Fruit fly (Drosophila melanogaster) whole organism, wandering third instar larva: ENCODE data around the gene Pk34A.

Experiments used
- Abd-B ChIP-seq: fragments of >200 bp; optimal IDR thresholded peaks from 2 replicates; lab custom pipeline; 2017; ENCODE audit warnings: missing biosample characterization, missing genetic modification characterization
- CG32264 ChIP-seq: fragments of 200-800 bp; sonication (Bioruptor generic); optimal IDR thresholded peaks from 2 replicates; lab custom pipeline; 2016; ENCODE audit warnings: missing biosample characterization, missing genetic modification characterization
- CG9705 ChIP-seq: fragments of 200-800 bp; sonication (Bioruptor generic); optimal IDR thresholded peaks from 2 replicates; lab custom pipeline; 2018; ENCODE audit warnings: missing biosample characterization, mild to moderate bottlenecking, missing genetic modification characterization
- Dfd ChIP-seq: fragments of >200 bp; optimal IDR thresholded peaks from 2 replicates; lab custom pipeline; 2017; ENCODE audit warnings: missing biosample characterization, missing genetic modification characterization
- Dif ChIP-seq: fragments of 200-275, 200-300 bp; sonication (Bioruptor generic); optimal IDR thresholded peaks from 2 replicates; lab custom pipeline; 2018; ENCODE audit warnings: missing biosample characterization, missing genetic modification characterization; ENCODE audit not compliant: partially characterized antibody
- GATAd ChIP-seq: sonication (Bioruptor generic); optimal IDR thresholded peaks from 2 replicates; lab custom pipeline; 2016; ENCODE audit warnings: missing biosample characterization, missing genetic modification characterization
- HLH106 ChIP-seq: fragments of 200-800 bp; optimal IDR thresholded peaks from 3 replicates; lab custom pipeline; 2019; ENCODE audit warnings: missing biosample characterization, mild to moderate bottlenecking, missing genetic modification characterization, moderate library complexity
- Hr78 ChIP-seq: fragments of >200 bp; optimal IDR thresholded peaks from 2 replicates; lab custom pipeline; 2017; ENCODE audit warnings: missing biosample characterization, missing genetic modification characterization
- Hr83 ChIP-seq: fragments of 200-300 bp; sonication (Bioruptor generic); optimal IDR thresholded peaks from 2 replicates; lab custom pipeline; 2016; ENCODE audit warnings: missing biosample characterization, mild to moderate bottlenecking, missing genetic modification characterization, moderate library complexity; ENCODE audit not compliant: poor library complexity, severe bottlenecking
- Jra ChIP-seq: sonication (Bioruptor generic); optimal IDR thresholded peaks from 2 replicates; lab custom pipeline; 2016; ENCODE audit warnings: missing biosample characterization, missing genetic modification characterization
- Mio ChIP-seq: sonication (Bioruptor generic); optimal IDR thresholded peaks from 2 replicates; lab custom pipeline; 2016; ENCODE audit warnings: missing biosample characterization, missing genetic modification characterization
- Myc ChIP-seq: fragments of >200 bp; optimal IDR thresholded peaks from 2 replicates; lab custom pipeline; 2017
- N ChIP-seq: fragments of >200 bp; optimal IDR thresholded peaks from 2 replicates; lab custom pipeline; 2018; ENCODE audit warnings: missing biosample characterization, missing external identifiers, missing genetic modification characterization
- OdsH ChIP-seq: fragments of 200-800 bp; sonication (Bioruptor generic); optimal IDR thresholded peaks from 2 replicates; lab custom pipeline; 2016; ENCODE audit warnings: missing biosample characterization, mild to moderate bottlenecking, missing genetic modification characterization
- Rel ChIP-seq, 2 experiments: fragments of 200-800 bp; sonication (Bioruptor generic) in 1 of 2; optimal IDR thresholded peaks; 2 replicates in 1 of 2; 3 replicates in 1 of 2; lab custom pipeline; 2016 to 2019; ENCODE audit warnings: mild to moderate bottlenecking in 2 of 2, missing biosample characterization in 2 of 2, missing genetic modification characterization in 2 of 2, moderate library complexity in 1 of 2
- Sp1 ChIP-seq: fragments of 200-800 bp; sonication (Bioruptor generic); optimal IDR thresholded peaks from 3 replicates; lab custom pipeline; 2019; ENCODE audit warnings: missing biosample characterization, mild to moderate bottlenecking, missing genetic modification characterization, moderate library complexity
- Vsx2 ChIP-seq: fragments of 200-300, 225-300 bp; sonication (Bioruptor generic); optimal IDR thresholded peaks from 2 replicates; lab custom pipeline; 2018; ENCODE audit warnings: missing biosample characterization, missing genetic modification characterization; ENCODE audit not compliant: partially characterized antibody
- br ChIP-seq: fragments of 200-800 bp; sonication (Bioruptor generic); optimal IDR thresholded peaks from 2 replicates; lab custom pipeline; 2016; ENCODE audit warnings: missing biosample characterization, missing genetic modification characterization
- brk ChIP-seq: fragments of 200-800 bp; sonication (Bioruptor generic); optimal IDR thresholded peaks from 2 replicates; lab custom pipeline; 2016; ENCODE audit warnings: missing biosample characterization, mild to moderate bottlenecking, missing genetic modification characterization
- dl ChIP-seq, 2 experiments: fragments of 175-275, 200-275 bp in 1 of 2; fragments of 200-275 bp in 1 of 2; sonication (Bioruptor generic); optimal IDR thresholded peaks; lab custom pipeline; 2018; ENCODE audit warnings: mild to moderate bottlenecking in 2 of 2, missing biosample characterization in 2 of 2, missing genetic modification characterization in 2 of 2, moderate library complexity in 2 of 2; ENCODE audit not compliant: partially characterized antibody in 2 of 2, insufficient read depth in 1 of 2
- dmrt93B ChIP-seq: fragments of 200-800 bp; sonication (Bioruptor generic); optimal IDR thresholded peaks from 2 replicates; lab custom pipeline; 2018; ENCODE audit warnings: missing biosample characterization, mild to moderate bottlenecking, missing genetic modification characterization
- dsf ChIP-seq: sonication (Bioruptor generic); optimal IDR thresholded peaks from 2 replicates; lab custom pipeline; 2016; ENCODE audit warnings: missing biosample characterization, missing genetic modification characterization, borderline replicate concordance
- foxo ChIP-seq, 2 experiments: fragments of 200-800 bp; sonication (Bioruptor generic); optimal IDR thresholded peaks; 2 replicates in 1 of 2; 3 replicates in 1 of 2; lab custom pipeline; 2016 to 2017; ENCODE audit warnings: missing biosample characterization in 2 of 2, missing genetic modification characterization in 2 of 2
- fru ChIP-seq: fragments of 200-800 bp; sonication (Bioruptor generic); optimal IDR thresholded peaks from 3 replicates; lab custom pipeline; 2016; ENCODE audit warnings: missing biosample characterization, mild to moderate bottlenecking, missing genetic modification characterization
- h ChIP-seq: fragments of 200-800 bp; sonication (Bioruptor generic); optimal IDR thresholded peaks from 3 replicates; lab custom pipeline; 2016; ENCODE audit warnings: missing biosample characterization, mild to moderate bottlenecking, missing genetic modification characterization
- jim ChIP-seq: fragments of 175-275, 200-325 bp; sonication (Bioruptor generic); optimal IDR thresholded peaks from 2 replicates; lab custom pipeline; 2016; ENCODE audit warnings: missing biosample characterization, mild to moderate bottlenecking, missing genetic modification characterization
- lola ChIP-seq: fragments of >200 bp; optimal IDR thresholded peaks from 2 replicates; lab custom pipeline; 2017; ENCODE audit warnings: missing biosample characterization, missing genetic modification characterization
- pan ChIP-seq: fragments of >200 bp; optimal IDR thresholded peaks from 2 replicates; lab custom pipeline; 2017
- psq ChIP-seq: fragments of 200-800 bp; sonication (Bioruptor generic); optimal IDR thresholded peaks from 3 replicates; lab custom pipeline; 2017; ENCODE audit warnings: missing biosample characterization, mild to moderate bottlenecking, missing genetic modification characterization, moderate library complexity
- rgr ChIP-seq: fragments of 200-800 bp; sonication (Bioruptor generic); optimal IDR thresholded peaks from 3 replicates; lab custom pipeline; 2016; ENCODE audit warnings: missing biosample characterization, mild to moderate bottlenecking, missing genetic modification characterization
- sage ChIP-seq: fragments of 200-800 bp; sonication (Bioruptor generic); optimal IDR thresholded peaks from 2 replicates; lab custom pipeline; 2016; ENCODE audit warnings: missing biosample characterization, mild to moderate bottlenecking, missing genetic modification characterization
- sv ChIP-seq: fragments of 200-800 bp; sonication (Bioruptor generic); optimal IDR thresholded peaks from 3 replicates; lab custom pipeline; 2016; ENCODE audit warnings: missing biosample characterization, missing genetic modification characterization
- tai ChIP-seq: sonication (Bioruptor generic); optimal IDR thresholded peaks from 2 replicates; lab custom pipeline; 2016; ENCODE audit warnings: missing biosample characterization, missing genetic modification characterization
- usp ChIP-seq: fragments of >200 bp; optimal IDR thresholded peaks from 2 replicates; lab custom pipeline; 2017; ENCODE audit warnings: missing biosample characterization, missing genetic modification characterization
- woc ChIP-seq: sonication (Bioruptor generic); optimal IDR thresholded peaks from 2 replicates; lab custom pipeline; 2016; ENCODE audit warnings: missing biosample characterization, mild to moderate bottlenecking, missing genetic modification characterization

Pk34A gene

DNA sequence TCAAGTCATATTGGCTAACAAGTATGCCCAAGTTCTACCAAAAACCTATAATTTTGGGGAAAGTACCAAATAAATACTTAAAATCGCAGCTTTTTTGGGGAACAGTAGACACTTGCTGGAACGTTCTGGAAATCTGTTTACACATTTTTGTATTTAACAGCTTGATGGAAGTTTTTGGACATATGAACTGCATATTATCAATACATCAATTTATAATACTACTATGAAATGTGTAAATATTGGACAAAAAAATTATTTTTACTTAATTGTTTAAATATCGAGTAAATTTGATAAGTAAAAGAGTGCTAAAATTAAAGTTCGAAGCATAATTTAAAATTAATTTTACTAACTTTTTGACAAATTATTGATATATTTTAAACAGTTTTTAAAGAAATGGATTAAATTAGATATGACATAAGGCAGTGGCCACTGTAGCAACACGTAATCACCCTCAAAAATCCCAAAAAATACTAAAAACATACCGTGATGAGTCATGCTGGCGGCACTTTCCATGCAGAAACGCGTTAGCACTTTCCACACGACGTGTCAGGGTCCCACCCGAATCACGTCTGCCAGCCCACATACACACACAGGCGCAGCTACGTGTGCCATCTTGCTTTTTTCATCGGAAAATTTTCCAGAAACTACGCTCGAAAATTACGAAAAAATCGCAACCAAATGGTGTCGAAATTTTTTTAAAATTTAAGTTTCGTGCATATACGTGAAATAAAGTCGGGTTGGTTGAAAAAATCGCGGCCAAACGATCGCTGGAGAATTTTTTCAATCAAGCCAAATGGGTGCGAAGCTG lies 6.6 kb downstream of the Pk34A start, which contains the start of gene Sirt1 (continued):
- TF ChIP-seq lola (GFP tag; lab: Kevin White, UChicago) (no peak), Myc (no peak), Dfd (no peak), rgr (GFP tag; lab: Kevin White, UChicago) (peak; percentile 84), Rel (GFP tag; optimal IDR thresholded peaks at IDR 0.05; lab: Kevin White, UChicago) (no peak), Rel (tag; optimal IDR thresholded peaks at IDR 0.05; lab: Kevin White, UChicago) (peak; percentile 98), h (GFP tag; lab: Kevin White, UChicago) (peak; percentile 69), tai (GFP tag; lab: Kevin White, UChicago) (no peak), Jra (peak; percentile 80), sv (GFP tag; lab: Kevin White, UChicago) (peak; percentile 32), CG9705 (GFP tag; lab: Kevin White, UChicago) (peak; percentile 81), dmrt93B (GFP tag; lab: Kevin White, UChicago) (peak; percentile 87), brk (GFP tag; lab: Kevin White, UChicago) (no peak)
- TF ChIP-seq, all 38 proteins: peak for 20

DNA sequence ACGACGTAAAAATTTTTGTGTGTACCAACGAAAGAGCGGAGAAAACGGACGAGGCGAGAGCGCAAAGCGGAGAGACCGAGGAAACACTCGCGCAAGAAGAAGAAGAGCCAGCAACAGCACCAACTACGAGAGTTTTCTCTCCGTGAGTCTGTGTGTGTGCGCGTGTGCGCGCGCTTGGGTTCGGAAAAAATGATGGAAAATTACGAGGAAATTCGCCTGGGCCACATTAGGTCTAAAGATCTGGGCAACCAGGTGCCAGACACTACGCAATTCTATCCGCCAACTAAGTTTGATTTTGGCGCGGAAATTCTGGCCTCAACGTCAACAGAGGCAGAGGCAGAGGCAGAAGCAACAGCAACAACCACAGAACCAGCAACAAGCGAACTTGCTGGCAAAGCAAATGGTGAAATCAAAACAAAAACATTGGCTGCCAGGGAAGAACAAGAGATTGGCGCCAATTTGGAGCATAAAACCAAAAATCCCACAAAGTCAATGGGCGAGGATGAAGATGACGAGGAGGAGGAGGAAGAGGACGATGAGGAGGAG lies 7.3 kb downstream of the Pk34A start, which contains the start of gene DnaJ-H:
Gene DnaJ-H, minus strand, starts transcription at position 271 of the 546 bp plus-strand sequence.
- TF ChIP-seq dl (GFP tag; optimal IDR thresholded peaks at IDR 0.05; lab: Kevin White, UChicago; ENCODE audit: insufficient read depth in 1 of 2, partially characterized antibody in 2 of 2), result peak in 1 of 2 experiments; percentile 9
- no peak for TF ChIP-seq N (GFP tag; lab: Kevin White, UChicago)
- peak; percentile 50 for TF ChIP-seq Dif
- TF ChIP-seq Jra, result no peak
- peak; percentile 99 for TF ChIP-seq psq
- TF ChIP-seq Vsx2 (GFP tag; lab: Kevin White, UChicago), result no peak
- TF ChIP-seq CG9705 (GFP tag; lab: Kevin White, UChicago), result no peak

DNA sequence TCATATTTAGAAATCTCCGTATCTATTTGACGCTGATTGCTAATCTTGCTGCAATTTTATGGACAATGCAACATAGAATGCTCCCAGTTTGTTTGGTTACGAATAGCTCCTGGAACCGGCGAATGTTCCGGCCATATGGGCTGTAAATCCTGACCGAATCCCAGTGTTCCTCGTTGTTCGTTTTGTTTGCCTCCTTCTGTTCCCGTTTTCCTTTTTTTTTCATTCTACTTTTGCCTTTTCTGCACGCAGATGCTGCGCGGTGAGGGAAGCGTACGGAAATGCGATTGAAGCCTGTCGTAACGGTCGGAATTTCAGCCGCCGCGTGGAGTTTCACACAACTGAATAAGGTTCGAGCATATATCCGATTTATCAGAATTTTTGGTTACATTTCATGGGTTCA lies 17.5 kb downstream of the Pk34A start, which contains the start of gene CG43925:
Gene CG43925, plus strand, starts transcription at position 301 of the 400 bp plus-strand sequence.
- TF ChIP-seq Vsx2 (GFP tag; lab: Kevin White, UChicago) (no peak), Abd-B (GFP tag; lab: Kevin White, UChicago) (no peak), rgr (GFP tag; lab: Kevin White, UChicago) (no peak), Hr78 (GFP tag; lab: Kevin White, UChicago) (no peak), sv (GFP tag; lab: Kevin White, UChicago) (no peak), fru (GFP tag; lab: Kevin White, UChicago) (no peak), OdsH (no peak), HLH106 (tag; lab: Kevin White, UChicago) (no peak), Dif (no peak), foxo (GFP tag; optimal IDR thresholded peaks at IDR 0.05; lab: Kevin White, UChicago) (no peak), Dfd (no peak), Hr83 (GFP tag; lab: Kevin White, UChicago) (no peak), Mio (no peak), Sp1 (GFP tag; lab: Kevin White, UChicago) (no peak), tai (GFP tag; lab: Kevin White, UChicago) (no peak), pan (lab: Kevin White, UChicago) (no peak)
- TF ChIP-seq, all 38 proteins: peak for 0

DNA sequence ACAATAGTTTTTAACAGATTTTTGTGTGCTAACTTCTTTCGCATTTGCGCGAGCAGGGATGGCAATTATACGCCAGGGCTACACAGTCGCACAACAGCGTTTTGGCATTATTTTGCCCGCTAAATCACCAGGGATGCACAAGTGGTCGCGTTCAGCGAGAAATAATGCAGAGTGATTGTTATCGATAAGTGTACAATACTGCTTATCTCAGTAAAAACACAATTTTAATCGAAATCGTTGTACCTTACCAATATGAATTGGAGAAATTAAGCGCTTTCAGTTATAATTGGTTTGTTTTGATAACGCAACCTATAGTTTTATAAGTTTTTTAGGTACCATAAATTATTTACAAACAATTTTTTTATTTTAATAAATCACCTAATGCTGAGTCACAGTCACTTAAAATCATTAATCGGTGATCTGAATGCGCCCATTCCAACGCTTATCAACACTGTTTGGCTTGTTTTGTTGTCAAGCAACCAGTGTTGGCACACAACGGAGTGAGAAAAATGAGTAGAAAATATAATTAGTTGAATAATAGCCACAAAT lies 18.2 kb downstream of the Pk34A start, which contains the start of the genes Sfmbt and CG5439:
Gene Sfmbt, minus strand, starts transcription at position 85 of the 549 bp plus-strand sequence.
Gene CG5439, plus strand, starts transcription at position 450 of the 549 bp plus-strand sequence.
- TF ChIP-seq h (GFP tag; lab: Kevin White, UChicago) (peak; percentile 84), sage (GFP tag; lab: Kevin White, UChicago) (no peak), dsf (GFP tag; lab: Kevin White, UChicago) (peak; percentile 78), Rel (GFP tag; optimal IDR thresholded peaks at IDR 0.05; lab: Kevin White, UChicago) (no peak), Rel (tag; optimal IDR thresholded peaks at IDR 0.05; lab: Kevin White, UChicago) (peak; percentile 31), dmrt93B (GFP tag; lab: Kevin White, UChicago) (no peak), Vsx2 (GFP tag; lab: Kevin White, UChicago) (no peak), lola (GFP tag; lab: Kevin White, UChicago) (no peak), dl (GFP tag; optimal IDR thresholded peaks at IDR 0.05; lab: Kevin White, UChicago; ENCODE audit: insufficient read depth in 1 of 2, partially characterized antibody in 2 of 2) (no peak), Mio (peak; percentile 41), Sp1 (GFP tag; lab: Kevin White, UChicago) (peak; percentile 76), Dif (no peak), CG32264 (GFP tag; lab: Kevin White, UChicago) (peak; percentile 40), usp (no peak), Jra (no peak), HLH106 (tag; lab: Kevin White, UChicago) (peak; percentile 84), CG9705 (GFP tag; lab: Kevin White, UChicago) (peak; percentile 77), Hr78 (GFP tag; lab: Kevin White, UChicago) (no peak), Dfd (no peak), Myc (no peak), pan (lab: Kevin White, UChicago) (no peak), Hr83 (GFP tag; lab: Kevin White, UChicago) (peak; percentile 86), OdsH (peak; percentile 73), fru (GFP tag; lab: Kevin White, UChicago) (peak; percentile 81), woc (GFP tag; lab: Kevin White, UChicago) (no peak), jim (GFP tag; lab: Kevin White, UChicago) (no peak), foxo (GFP tag; optimal IDR thresholded peaks at IDR 0.05; lab: Kevin White, UChicago) (peak in 1 of 2 experiments; percentile 87), psq (peak; percentile 68), br (GFP tag; lab: Kevin White, UChicago) (peak; percentile 76), GATAd (GFP tag; lab: Kevin White, UChicago) (peak; percentile 63), sv (GFP tag; lab: Kevin White, UChicago) (peak; percentile 79), rgr (GFP tag; lab: Kevin White, UChicago) (peak; percentile 77)
